Worm (Caenorhabditis elegans) whole organism, L1 larva: ENCODE results near the gene F44G4.6.

ENCODE experiments used
- ama-1 ChIP-seq: fragments of 150-350 bp; optimal IDR thresholded peaks from 2 replicates; lab custom pipeline; 2014
- jun-1 ChIP-seq: fragments of 150-350 bp; optimal IDR thresholded peaks from 2 replicates; lab custom pipeline; 2014; ENCODE audit warnings: missing biosample characterization, missing genetic modification reagents, missing genetic modification characterization
- lin-13 ChIP-seq: fragments of 150-350 bp; optimal IDR thresholded peaks from 2 replicates; lab custom pipeline; 2014; ENCODE audit warnings: missing biosample characterization, missing genetic modification reagents, missing genetic modification characterization
- lin-39 ChIP-seq: fragments of 150-350 bp; optimal IDR thresholded peaks from 2 replicates; lab custom pipeline; 2014; ENCODE audit warnings: missing biosample characterization, missing genetic modification reagents, missing genetic modification characterization
- nhr-11 ChIP-seq: fragments of 150-350 bp; optimal IDR thresholded peaks from 2 replicates; lab custom pipeline; 2014; ENCODE audit warnings: missing biosample characterization, missing genetic modification characterization
- nhr-12 ChIP-seq: sonication (generic microtip); optimal IDR thresholded peaks from 2 replicates; lab custom pipeline; 2017; ENCODE audit warnings: missing biosample characterization, missing genetic modification characterization
- snpc-4 ChIP-seq: fragments of 150-350 bp; optimal IDR thresholded peaks from 2 replicates; lab custom pipeline; 2014; ENCODE audit warnings: missing biosample characterization, missing genetic modification characterization

DNA sequence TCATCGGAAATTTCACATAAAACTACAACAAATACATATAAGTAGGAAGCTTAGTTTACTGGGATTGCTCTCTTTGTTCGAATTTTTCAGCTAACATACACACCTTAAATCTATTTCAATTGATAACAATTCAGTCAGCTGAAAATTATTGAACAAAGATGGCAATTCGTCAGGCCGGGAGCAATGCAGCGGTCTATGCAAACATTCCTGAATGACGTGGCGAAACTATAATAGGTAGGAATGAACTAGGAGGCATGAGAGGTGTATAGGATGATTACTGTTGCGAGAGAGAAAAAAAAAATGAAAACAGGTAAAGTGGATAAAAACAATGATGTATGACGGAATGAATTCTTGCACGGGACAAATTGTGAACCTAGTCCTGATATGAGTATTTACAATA is 40.5 kb upstream of the F44G4.6 start:
- no peak for TF ChIP-seq ama-1 (lab: Kevin White, UChicago)
- no peak for TF ChIP-seq jun-1 (tag; lab: Kevin White, UChicago)
- no peak for TF ChIP-seq nhr-11
- TF ChIP-seq snpc-4 (tag; lab: Kevin White, UChicago), result no peak
- TF ChIP-seq nhr-12 (tag; lab: Kevin White, UChicago), result no peak
- no peak for TF ChIP-seq lin-13 (GFP tag; lab: Kevin White, UChicago)
- no peak for TF ChIP-seq lin-39 (tag; lab: Kevin White, UChicago)
